Worm (Caenorhabditis elegans) whole organism, L1 larva: Measurements from ENCODE around the gene T26C5.2.

ENCODE experiments used
- C16A3.4 ChIP-seq: fragments of 150-350 bp; optimal IDR thresholded peaks from 2 replicates; lab custom pipeline; 2014; ENCODE audit warnings: missing biosample characterization, missing genetic modification characterization
- ama-1 ChIP-seq: fragments of 150-350 bp; optimal IDR thresholded peaks from 2 replicates; lab custom pipeline; 2014
- blmp-1 ChIP-seq: fragments of 150-350 bp; optimal IDR thresholded peaks from 2 replicates; lab custom pipeline; 2014; ENCODE audit warnings: missing biosample characterization, missing genetic modification characterization
- ceh-63 ChIP-seq: fragments of 200-800 bp; sonication (Bioruptor generic); optimal IDR thresholded peaks from 2 replicates; lab custom pipeline; 2018; ENCODE audit warnings: mild to moderate bottlenecking, missing genetic modification characterization, missing compliant biosample characterization
- ceh-8 ChIP-seq: fragments of 200-800 bp; sonication (Bioruptor generic); optimal IDR thresholded peaks from 2 replicates; lab custom pipeline; 2018; ENCODE audit warnings: mild to moderate bottlenecking, missing genetic modification characterization, moderate library complexity, missing compliant biosample characterization
- ceh-82 ChIP-seq, 3 experiments: fragments of 150-350 bp in 1 of 3; sonication (generic microtip) in 2 of 3; optimal IDR thresholded peaks; 2 replicates each; lab custom pipeline; 2014 to 2017; ENCODE audit warnings: missing biosample characterization in 3 of 3, missing genetic modification characterization in 3 of 3
- ceh-88 ChIP-seq: fragments of 200-800 bp; sonication (Bioruptor generic); IDR thresholded peaks from 2 replicates; pipeline ENCODE4 v1.3.6; 2022; ENCODE audit warnings: missing genetic modification characterization, missing compliant biosample characterization
- ceh-90 ChIP-seq: sonication (generic microtip); optimal IDR thresholded peaks from 2 replicates; lab custom pipeline; 2016; ENCODE audit warnings: missing genetic modification characterization, missing compliant biosample characterization
- ces-1 ChIP-seq: fragments of 150-350 bp; optimal IDR thresholded peaks from 2 replicates; lab custom pipeline; 2014; ENCODE audit warnings: missing biosample characterization, missing genetic modification reagents, missing genetic modification characterization
- dpl-1 ChIP-seq, 3 experiments: fragments of 150-350 bp in 2 of 3; sonication (generic microtip) in 1 of 3; optimal IDR thresholded peaks; 2 replicates each; lab custom pipeline; 2014 to 2017; ENCODE audit warnings: missing biosample characterization in 3 of 3, missing genetic modification characterization in 3 of 3, missing genetic modification reagents in 3 of 3
- dsc-1 ChIP-seq: sonication (generic microtip); optimal IDR thresholded peaks from 2 replicates; lab custom pipeline; 2016; ENCODE audit warnings: mild to moderate bottlenecking, missing genetic modification characterization, missing compliant biosample characterization
- efl-3 ChIP-seq: fragments of 200-800 bp; sonication (Bioruptor generic); optimal IDR thresholded peaks from 2 replicates; lab custom pipeline; 2018; ENCODE audit warnings: mild to moderate bottlenecking, missing genetic modification characterization, missing compliant biosample characterization
- elt-3 ChIP-seq, 6 experiments: fragments of 150-350 bp in 1 of 6; sonication (generic microtip); optimal IDR thresholded peaks; 2 replicates each; lab custom pipeline; 2017 to 2018; ENCODE audit warnings: missing biosample characterization in 6 of 6, missing genetic modification characterization in 6 of 6, inconsistent platforms in 1 of 6
- fkh-8 ChIP-seq: sonication (generic microtip); optimal IDR thresholded peaks from 2 replicates; lab custom pipeline; 2016; ENCODE audit warnings: mild to moderate bottlenecking, missing genetic modification characterization, missing compliant biosample characterization
- hlh-17 ChIP-seq: fragments of 200-800 bp; sonication (Bioruptor generic); optimal IDR thresholded peaks from 2 replicates; lab custom pipeline; 2018; ENCODE audit warnings: missing genetic modification characterization, mild to moderate bottlenecking, missing compliant biosample characterization, moderate library complexity, borderline replicate concordance
- hlh-4 ChIP-seq: sonication (generic microtip); optimal IDR thresholded peaks from 2 replicates; lab custom pipeline; 2016; ENCODE audit warnings: mild to moderate bottlenecking, missing genetic modification characterization, missing compliant biosample characterization
- isw-1 ChIP-seq: fragments of 200-800 bp; sonication (Bioruptor generic); IDR thresholded peaks from 2 replicates; pipeline ENCODE4 v1.3.6; 2022; ENCODE audit warnings: missing genetic modification characterization, missing compliant biosample characterization
- lin-13 ChIP-seq: fragments of 150-350 bp; optimal IDR thresholded peaks from 2 replicates; lab custom pipeline; 2014; ENCODE audit warnings: missing biosample characterization, missing genetic modification reagents, missing genetic modification characterization
- lin-14 ChIP-seq: fragments of 200-800 bp; sonication (Bioruptor generic); optimal IDR thresholded peaks from 2 replicates; lab custom pipeline; 2018; ENCODE audit warnings: mild to moderate bottlenecking, missing genetic modification characterization, moderate library complexity, missing compliant biosample characterization
- lin-15B ChIP-seq: fragments of 150-350 bp; sonication (generic microtip); optimal IDR thresholded peaks from 3 replicates; lab custom pipeline; 2014; ENCODE audit warnings: missing biosample characterization, missing genetic modification characterization
- lin-35 ChIP-seq, 2 experiments: fragments of 150-350 bp; optimal IDR thresholded peaks; 2 replicates each; lab custom pipeline; 2014; ENCODE audit warnings: missing biosample characterization in 2 of 2, missing genetic modification characterization in 2 of 2, missing genetic modification reagents in 2 of 2
- lin-39 ChIP-seq: fragments of 150-350 bp; optimal IDR thresholded peaks from 2 replicates; lab custom pipeline; 2014; ENCODE audit warnings: missing biosample characterization, missing genetic modification reagents, missing genetic modification characterization
- lir-3 ChIP-seq: sonication (generic microtip); optimal IDR thresholded peaks from 2 replicates; lab custom pipeline; 2016; ENCODE audit warnings: mild to moderate bottlenecking, missing genetic modification characterization, moderate library complexity, missing compliant biosample characterization; ENCODE audit not compliant: poor library complexity
- lsy-2 ChIP-seq, 2 experiments: fragments of 150-350 bp; optimal IDR thresholded peaks; 2 replicates each; lab custom pipeline; 2014; ENCODE audit warnings: missing biosample characterization in 2 of 2, missing genetic modification characterization in 2 of 2
- mab-9 ChIP-seq: fragments of 200-800 bp; sonication (Bioruptor generic); IDR thresholded peaks from 2 replicates; pipeline ENCODE4 v1.3.6; 2022; ENCODE audit warnings: missing genetic modification reagents, missing genetic modification characterization, missing compliant biosample characterization
- mdl-1 ChIP-seq, 2 experiments: fragments of 150-350 bp; optimal IDR thresholded peaks; 2 replicates each; lab custom pipeline; 2014 to 2017; ENCODE audit warnings: missing biosample characterization in 2 of 2, missing genetic modification characterization in 2 of 2, inconsistent platforms in 1 of 2
- mef-2 ChIP-seq: fragments of 150-350 bp; optimal IDR thresholded peaks from 2 replicates; lab custom pipeline; 2014; ENCODE audit warnings: missing biosample characterization, missing genetic modification characterization
- nhr-11 ChIP-seq: fragments of 150-350 bp; optimal IDR thresholded peaks from 2 replicates; lab custom pipeline; 2014; ENCODE audit warnings: missing biosample characterization, missing genetic modification characterization
- nhr-12 ChIP-seq: sonication (generic microtip); optimal IDR thresholded peaks from 2 replicates; lab custom pipeline; 2017; ENCODE audit warnings: missing biosample characterization, missing genetic modification characterization
- nhr-20 ChIP-seq: sonication (generic microtip); optimal IDR thresholded peaks from 2 replicates; lab custom pipeline; 2016; ENCODE audit warnings: mild to moderate bottlenecking, missing genetic modification characterization, missing compliant biosample characterization
- nhr-237 ChIP-seq: fragments of 150-350 bp; optimal IDR thresholded peaks from 2 replicates; lab custom pipeline; 2014; ENCODE audit warnings: missing biosample characterization, missing genetic modification characterization
- nhr-28 ChIP-seq: fragments of 150-350 bp; optimal IDR thresholded peaks from 2 replicates; lab custom pipeline; 2014; ENCODE audit warnings: missing biosample characterization, missing genetic modification characterization
- nhr-47 ChIP-seq: sonication (generic microtip); optimal IDR thresholded peaks from 2 replicates; lab custom pipeline; 2016; ENCODE audit warnings: mild to moderate bottlenecking, missing genetic modification characterization, moderate library complexity, missing compliant biosample characterization
- nhr-76 ChIP-seq: sonication (generic microtip); optimal IDR thresholded peaks from 2 replicates; lab custom pipeline; 2017; ENCODE audit warnings: missing biosample characterization, missing genetic modification characterization
- nhr-77 ChIP-seq: fragments of 150-350 bp; optimal IDR thresholded peaks from 2 replicates; lab custom pipeline; 2014; ENCODE audit warnings: missing biosample characterization, missing genetic modification characterization
- nhr-84 ChIP-seq: sonication (generic microtip); optimal IDR thresholded peaks from 2 replicates; lab custom pipeline; 2017; ENCODE audit warnings: missing biosample characterization, missing genetic modification characterization
- pax-3 ChIP-seq: fragments of 200-800 bp; sonication (Bioruptor generic); optimal IDR thresholded peaks from 2 replicates; lab custom pipeline; 2018; ENCODE audit warnings: mild to moderate bottlenecking, missing genetic modification characterization, moderate library complexity, missing compliant biosample characterization
- pqm-1 ChIP-seq: sonication (generic microtip); optimal IDR thresholded peaks from 3 replicates; lab custom pipeline; 2017; ENCODE audit warnings: missing biosample characterization, missing genetic modification characterization
- rnt-1 ChIP-seq: sonication (generic microtip); optimal IDR thresholded peaks from 2 replicates; lab custom pipeline; 2016; ENCODE audit warnings: mild to moderate bottlenecking, missing genetic modification characterization, moderate library complexity, missing compliant biosample characterization
- skn-1 ChIP-seq: fragments of 150-350 bp; optimal IDR thresholded peaks from 2 replicates; lab custom pipeline; 2014; ENCODE audit warnings: missing biosample characterization, missing genetic modification characterization
- snpc-4 ChIP-seq: fragments of 150-350 bp; optimal IDR thresholded peaks from 2 replicates; lab custom pipeline; 2014; ENCODE audit warnings: missing biosample characterization, missing genetic modification characterization
- snu-23 ChIP-seq: sonication (generic microtip); optimal IDR thresholded peaks from 2 replicates; lab custom pipeline; 2016; ENCODE audit warnings: missing genetic modification characterization, missing compliant biosample characterization
- sox-4 ChIP-seq: sonication (generic microtip); optimal IDR thresholded peaks from 2 replicates; lab custom pipeline; 2016; ENCODE audit warnings: missing genetic modification characterization, missing compliant biosample characterization
- sptf-1 ChIP-seq: fragments of 150-350 bp; optimal IDR thresholded peaks from 2 replicates; lab custom pipeline; 2014; ENCODE audit warnings: missing biosample characterization, missing genetic modification characterization
- sup-37 ChIP-seq: fragments of 200-800 bp; sonication (Bioruptor generic); optimal IDR thresholded peaks from 2 replicates; lab custom pipeline; 2018; ENCODE audit warnings: mild to moderate bottlenecking, missing genetic modification characterization, missing compliant biosample characterization
- swsn-7 ChIP-seq: sonication (generic microtip); optimal IDR thresholded peaks from 2 replicates; lab custom pipeline; 2016; ENCODE audit warnings: missing genetic modification characterization, missing compliant biosample characterization
- tlp-1 ChIP-seq: fragments of 150-350 bp; optimal IDR thresholded peaks from 2 replicates; lab custom pipeline; 2014; ENCODE audit warnings: missing biosample characterization, missing genetic modification characterization
- unc-30 ChIP-seq: sonication (generic microtip); optimal IDR thresholded peaks from 2 replicates; lab custom pipeline; 2017; ENCODE audit warnings: missing biosample characterization, missing genetic modification characterization
- unc-86 ChIP-seq: sonication (generic microtip); optimal IDR thresholded peaks from 2 replicates; lab custom pipeline; 2016; ENCODE audit warnings: missing genetic modification characterization, missing compliant biosample characterization
- unc-98 ChIP-seq: fragments of 200-800 bp; sonication (Bioruptor generic); IDR thresholded peaks from 2 replicates; pipeline ENCODE4 v1.3.6; 2022; ENCODE audit warnings: missing genetic modification characterization, missing compliant biosample characterization
- zag-1 ChIP-seq: fragments of 150-350 bp; optimal IDR thresholded peaks from 2 replicates; lab custom pipeline; 2014; ENCODE audit warnings: missing biosample characterization, missing genetic modification characterization
- ztf-11 ChIP-seq, 2 experiments: sonication (generic microtip); optimal IDR thresholded peaks; 2 replicates each; lab custom pipeline; 2016 to 2017; ENCODE audit warnings: missing genetic modification characterization in 2 of 2, missing biosample characterization in 1 of 2, missing compliant biosample characterization in 1 of 2

T26C5.2 gene

DNA sequence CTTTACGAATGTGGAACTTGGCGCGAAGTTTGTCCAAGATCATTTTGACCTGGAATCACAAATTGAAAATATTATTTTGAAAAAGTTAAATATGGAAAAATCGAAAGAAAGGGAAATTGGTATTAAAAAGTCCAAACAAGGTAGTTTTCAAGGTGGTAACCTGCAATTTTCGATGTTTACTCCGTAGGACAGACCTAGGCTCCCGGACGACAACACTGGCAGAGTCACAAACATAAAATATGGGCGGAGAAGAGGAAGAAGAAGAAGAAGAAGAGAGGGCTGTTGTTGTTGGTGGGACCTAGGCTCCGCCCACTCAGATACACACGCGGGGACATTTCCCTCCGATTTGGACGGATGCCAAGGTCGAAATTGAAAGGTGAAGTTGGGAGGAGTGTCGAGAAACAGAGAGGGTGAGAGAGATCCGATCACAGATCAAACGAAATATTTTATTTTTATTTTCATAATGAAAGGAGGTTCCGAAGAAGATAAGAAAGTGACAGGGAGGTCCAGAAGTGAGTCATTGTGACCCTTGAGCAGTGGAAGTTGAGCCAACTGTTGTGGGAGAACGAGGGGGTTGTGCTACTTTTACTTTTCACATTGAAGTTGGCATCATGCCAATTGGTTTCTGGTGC, 29.0 kb downstream of the T26C5.2 start, which contains the start of gene aqp-2 (continued):
- TF ChIP-seq swsn-7 (tag; lab: Kevin White, UChicago) = peak; percentile 35
- TF ChIP-seq mef-2 (tag; lab: Kevin White, UChicago) = no peak
- no peak for TF ChIP-seq lin-35 (GFP tag; optimal IDR thresholded peaks at IDR 0.05; lab: Kevin White, UChicago)
- no peak for TF ChIP-seq nhr-76 (tag; lab: Kevin White, UChicago)
- TF ChIP-seq unc-30 (tag; lab: Kevin White, UChicago) = no peak
- TF ChIP-seq lin-14 = peak; percentile 90
- no peak for TF ChIP-seq sup-37
- TF ChIP-seq ceh-88 (GFP tag; lab: Robert Waterston, UW) = no peak; the same call in 1 of the 2 replicates
- TF ChIP-seq snu-23 (GFP tag; lab: Kevin White, UChicago) = peak; percentile 72
- TF ChIP-seq isw-1 (GFP tag; lab: Robert Waterston, UW) = no peak
- no peak for TF ChIP-seq unc-98 (GFP tag; lab: Robert Waterston, UW)
- no peak for TF ChIP-seq snpc-4 (tag; lab: Kevin White, UChicago)
- TF ChIP-seq hlh-4 (tag; lab: Kevin White, UChicago) = no peak
- TF ChIP-seq pax-3 (tag; lab: Kevin White, UChicago) = no peak
- no peak for TF ChIP-seq C16A3.4
- no peak for TF ChIP-seq lin-13
- TF ChIP-seq unc-86 (tag; lab: Kevin White, UChicago) = no peak
- TF ChIP-seq blmp-1 = peak; percentile 94
- no peak for TF ChIP-seq nhr-28
- no peak for TF ChIP-seq zag-1 (tag; lab: Kevin White, UChicago)
- TF ChIP-seq tlp-1 = no peak
- TF ChIP-seq sox-4 (tag; lab: Kevin White, UChicago) = no peak
- TF ChIP-seq lir-3 (tag; lab: Kevin White, UChicago) = no peak
- no peak for TF ChIP-seq fkh-8 (tag; lab: Kevin White, UChicago)
- peak; percentile 21 for TF ChIP-seq dsc-1 (tag; lab: Kevin White, UChicago)
- TF ChIP-seq skn-1 (tag; lab: Kevin White, UChicago) = peak; percentile 9
- no peak for TF ChIP-seq pqm-1 (tag; lab: Kevin White, UChicago)
- no peak for TF ChIP-seq ces-1 (GFP tag; lab: Kevin White, UChicago)
- no peak for TF ChIP-seq mdl-1 (tag; optimal IDR thresholded peaks at IDR 0.05; lab: Kevin White, UChicago)
- TF ChIP-seq ceh-90 (tag; lab: Kevin White, UChicago) = no peak
- TF ChIP-seq ama-1 (lab: Kevin White, UChicago) = no peak
- TF ChIP-seq ztf-11 (tag; optimal IDR thresholded peaks at IDR 0.05; lab: Kevin White, UChicago) = peak in 1 of 2 experiments; percentile 26
- TF ChIP-seq nhr-11 (tag; lab: Kevin White, UChicago) = no peak
- no peak for TF ChIP-seq dpl-1 (GFP tag; optimal IDR thresholded peaks at IDR 0.05; lab: Kevin White, UChicago)
- no peak for TF ChIP-seq nhr-84 (tag; lab: Kevin White, UChicago)
- no peak for TF ChIP-seq ceh-82 (tag; optimal IDR thresholded peaks at IDR 0.05; lab: Kevin White, UChicago)
- TF ChIP-seq nhr-12 (tag; lab: Kevin White, UChicago) = no peak
- peak; percentile 73 for TF ChIP-seq rnt-1 (tag; lab: Kevin White, UChicago)
- TF ChIP-seq ceh-8 (GFP tag; lab: Kevin White, UChicago) = no peak
- no peak for TF ChIP-seq nhr-77
- TF ChIP-seq efl-3 (GFP tag; lab: Kevin White, UChicago) = no peak
- no peak for TF ChIP-seq hlh-17 (GFP tag; lab: Kevin White, UChicago)
- no peak for TF ChIP-seq mab-9
- no peak for TF ChIP-seq ceh-63 (GFP tag; lab: Kevin White, UChicago)
- peak; percentile 41 for TF ChIP-seq lin-39 (tag; lab: Kevin White, UChicago)
- TF ChIP-seq nhr-20 (tag; lab: Kevin White, UChicago) = peak; percentile 74
- TF ChIP-seq lsy-2 (tag; optimal IDR thresholded peaks at IDR 0.05; lab: Kevin White, UChicago) = peak; percentile 22 to 56
- TF ChIP-seq nhr-237 = no peak
- TF ChIP-seq elt-3 (tag; optimal IDR thresholded peaks at IDR 0.05; lab: Kevin White, UChicago) = no peak
- no peak for TF ChIP-seq lin-15B (tag; lab: Kevin White, UChicago)
- peak; percentile 30 for TF ChIP-seq nhr-47 (tag; lab: Kevin White, UChicago)
- TF ChIP-seq sptf-1 (tag; lab: Kevin White, UChicago) = no peak
